Worm (Caenorhabditis elegans) whole organism, L3 larva: Measurements from ENCODE around the gene srx-82.

Source experiments
- R02D3.7 ChIP-seq: fragments of 150-350 bp; optimal IDR thresholded peaks from 2 replicates; lab custom pipeline; 2014; ENCODE audit warnings: missing biosample characterization, missing genetic modification characterization
- ZK546.5 ChIP-seq: sonication (generic microtip); optimal IDR thresholded peaks from 2 replicates; lab custom pipeline; 2017; ENCODE audit warnings: missing biosample characterization, missing genetic modification characterization
- aly-2 ChIP-seq: fragments of 150-350 bp; optimal IDR thresholded peaks from 2 replicates; lab custom pipeline; 2014; ENCODE audit warnings: missing biosample characterization, missing genetic modification characterization
- ceh-16 ChIP-seq: sonication (generic microtip); optimal IDR thresholded peaks from 2 replicates; lab custom pipeline; 2017; ENCODE audit warnings: missing biosample characterization, missing genetic modification characterization
- ceh-28 ChIP-seq: fragments of 150-350 bp; optimal IDR thresholded peaks from 2 replicates; lab custom pipeline; 2014; ENCODE audit warnings: missing biosample characterization, missing genetic modification reagents, missing genetic modification characterization
- ceh-9 ChIP-seq: sonication (generic microtip); optimal IDR thresholded peaks from 2 replicates; lab custom pipeline; 2018; ENCODE audit warnings: missing biosample characterization, missing genetic modification characterization
- egl-27 ChIP-seq: sonication (generic microtip); optimal IDR thresholded peaks from 4 replicates; lab custom pipeline; 2017; ENCODE audit warnings: missing biosample characterization, missing genetic modification reagents, missing genetic modification characterization
- egl-5 ChIP-seq: fragments of 150-350 bp; optimal IDR thresholded peaks from 2 replicates; lab custom pipeline; 2017; ENCODE audit warnings: missing biosample characterization, missing genetic modification reagents, missing genetic modification characterization, inconsistent platforms
- elt-1 ChIP-seq: fragments of 150-350 bp; optimal IDR thresholded peaks from 2 replicates; lab custom pipeline; 2014; ENCODE audit warnings: missing biosample characterization, missing genetic modification characterization
- elt-2 ChIP-seq: sonication (generic microtip); optimal IDR thresholded peaks from 2 replicates; lab custom pipeline; 2016; ENCODE audit warnings: missing genetic modification reagents, mild to moderate bottlenecking, missing genetic modification characterization, missing compliant biosample characterization
- elt-3 ChIP-seq, 3 experiments: fragments of 150-350 bp in 1 of 3; sonication (generic microtip) in 2 of 3; optimal IDR thresholded peaks; 2 replicates in 2 of 3; 4 replicates in 1 of 3; lab custom pipeline; 2014 to 2017; ENCODE audit warnings: missing biosample characterization in 3 of 3, missing genetic modification characterization in 3 of 3
- eor-1 ChIP-seq, 2 experiments: fragments of 150-350 bp; optimal IDR thresholded peaks; 2 replicates each; lab custom pipeline; 2014 to 2018; ENCODE audit warnings: missing biosample characterization in 2 of 2, missing genetic modification characterization in 2 of 2
- fkh-10 ChIP-seq: sonication (generic microtip); optimal IDR thresholded peaks from 2 replicates; lab custom pipeline; 2017; ENCODE audit warnings: missing biosample characterization, missing genetic modification reagents, missing genetic modification characterization
- fkh-2 ChIP-seq: fragments of 150-350 bp; optimal IDR thresholded peaks from 2 replicates; lab custom pipeline; 2014; ENCODE audit warnings: missing biosample characterization, missing genetic modification reagents, missing genetic modification characterization
- hmg-11 ChIP-seq: sonication (generic microtip); optimal IDR thresholded peaks from 2 replicates; lab custom pipeline; 2016; ENCODE audit warnings: missing genetic modification characterization, missing compliant biosample characterization
- jun-1 ChIP-seq: fragments of 150-350 bp; optimal IDR thresholded peaks from 2 replicates; lab custom pipeline; 2014; ENCODE audit warnings: missing biosample characterization, missing genetic modification reagents, missing genetic modification characterization
- lin-15B ChIP-seq: fragments of 150-350 bp; optimal IDR thresholded peaks from 2 replicates; lab custom pipeline; 2014; ENCODE audit warnings: missing biosample characterization, missing genetic modification characterization
- lsy-12 ChIP-seq: sonication (generic microtip); optimal IDR thresholded peaks from 2 replicates; lab custom pipeline; 2016; ENCODE audit warnings: mild to moderate bottlenecking, missing genetic modification characterization, missing compliant biosample characterization
- mml-1 ChIP-seq: fragments of 150-350 bp; sonication (generic microtip); optimal IDR thresholded peaks from 3 replicates; lab custom pipeline; 2014; ENCODE audit warnings: missing biosample characterization, missing genetic modification characterization
- nfya-1 ChIP-seq: sonication (generic microtip); optimal IDR thresholded peaks from 2 replicates; lab custom pipeline; 2017; ENCODE audit warnings: missing genetic modification characterization, mild to moderate bottlenecking, missing compliant biosample characterization, antibody characterized with exemption, moderate library complexity; ENCODE audit not compliant: insufficient read depth
- nhr-23 ChIP-seq: fragments of 150-350 bp; optimal IDR thresholded peaks from 2 replicates; lab custom pipeline; 2014; ENCODE audit warnings: missing biosample characterization, missing genetic modification reagents, missing genetic modification characterization
- nhr-237 ChIP-seq: fragments of 150-350 bp; optimal IDR thresholded peaks from 2 replicates; lab custom pipeline; 2014; ENCODE audit warnings: missing biosample characterization, missing genetic modification characterization
- nhr-25 ChIP-seq: sonication (generic microtip); optimal IDR thresholded peaks from 2 replicates; lab custom pipeline; 2017; ENCODE audit warnings: missing biosample characterization, missing genetic modification characterization
- nhr-28 ChIP-seq: fragments of 150-350 bp; optimal IDR thresholded peaks from 2 replicates; lab custom pipeline; 2014; ENCODE audit warnings: missing biosample characterization, missing genetic modification characterization
- nhr-43 ChIP-seq: sonication (generic microtip); optimal IDR thresholded peaks from 2 replicates; lab custom pipeline; 2016; ENCODE audit warnings: mild to moderate bottlenecking, missing genetic modification characterization, missing compliant biosample characterization; ENCODE audit not compliant: poor library complexity, severe bottlenecking
- nhr-67 ChIP-seq: fragments of 150-350 bp; optimal IDR thresholded peaks from 2 replicates; lab custom pipeline; 2014; ENCODE audit warnings: missing biosample characterization, missing genetic modification characterization
- nhr-76 ChIP-seq: fragments of 150-350 bp; sonication (generic microtip); optimal IDR thresholded peaks from 5 replicates; lab custom pipeline; 2014; ENCODE audit warnings: missing biosample characterization, missing genetic modification characterization
- nhr-77 ChIP-seq: fragments of 150-350 bp; optimal IDR thresholded peaks from 2 replicates; lab custom pipeline; 2014; ENCODE audit warnings: missing biosample characterization, missing genetic modification characterization
- pha-4 ChIP-seq: fragments of 150-350 bp; optimal IDR thresholded peaks from 2 replicates; lab custom pipeline; 2014; ENCODE audit warnings: missing biosample characterization, missing genetic modification reagents, missing genetic modification characterization
- pqm-1 ChIP-seq: fragments of 150-350 bp; optimal IDR thresholded peaks from 2 replicates; lab custom pipeline; 2017; ENCODE audit warnings: missing biosample characterization, missing genetic modification characterization, inconsistent platforms
- skn-1 ChIP-seq: fragments of 150-350 bp; optimal IDR thresholded peaks from 2 replicates; lab custom pipeline; 2014; ENCODE audit warnings: missing biosample characterization, missing genetic modification characterization
- snpc-4 ChIP-seq: fragments of 150-350 bp; optimal IDR thresholded peaks from 2 replicates; lab custom pipeline; 2014; ENCODE audit warnings: missing biosample characterization, missing genetic modification characterization
- tbx-2 ChIP-seq: sonication (generic microtip); optimal IDR thresholded peaks from 2 replicates; lab custom pipeline; 2016; ENCODE audit warnings: mild to moderate bottlenecking, missing genetic modification characterization, missing compliant biosample characterization
- unc-39 ChIP-seq: sonication (generic microtip); optimal IDR thresholded peaks from 4 replicates; lab custom pipeline; 2017; ENCODE audit warnings: missing biosample characterization, missing genetic modification characterization
- ztf-11 ChIP-seq: fragments of 150-350 bp; optimal IDR thresholded peaks from 2 replicates; lab custom pipeline; 2014; ENCODE audit warnings: missing biosample characterization, missing genetic modification characterization

The srx-82 gene

DNA sequence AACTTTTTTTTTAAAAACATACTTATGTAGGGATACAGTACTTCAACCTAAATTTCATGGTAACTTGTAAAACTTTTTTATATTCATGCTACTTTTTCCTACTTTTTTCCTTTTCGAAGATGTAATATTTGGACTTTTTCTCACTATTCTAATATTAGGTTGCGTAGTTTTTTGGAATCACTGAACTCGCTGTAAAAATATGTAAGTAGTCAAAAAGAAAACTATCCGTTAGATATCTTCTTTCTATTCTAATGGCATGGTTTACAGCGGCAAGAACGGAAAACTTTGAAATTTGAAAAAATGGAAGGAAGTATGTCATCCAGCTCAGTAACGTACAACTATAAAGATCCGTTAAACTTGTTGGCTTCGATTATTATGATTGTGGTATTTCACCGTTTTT, at the start of gene srx-82:
Gene srx-82, plus strand, starts transcription at position 301 of the 400 bp plus-strand sequence.
- TF ChIP-seq tbx-2: no peak
- no peak for TF ChIP-seq ceh-9 (tag; lab: Kevin White, UChicago)
- no peak for TF ChIP-seq nhr-67 (tag; lab: Kevin White, UChicago)
- no peak for TF ChIP-seq ZK546.5 (tag; lab: Kevin White, UChicago)
- no peak for TF ChIP-seq unc-39 (tag; lab: Kevin White, UChicago)
- TF ChIP-seq nhr-76 (tag; lab: Kevin White, UChicago): no peak
- no peak for TF ChIP-seq hmg-11 (tag; lab: Kevin White, UChicago)
- no peak for TF ChIP-seq lsy-12 (tag; lab: Kevin White, UChicago)
- no peak for TF ChIP-seq elt-2 (tag; lab: Kevin White, UChicago)
- TF ChIP-seq ceh-16: no peak
- no peak for TF ChIP-seq eor-1 (tag; optimal IDR thresholded peaks at IDR 0.05; lab: Kevin White, UChicago)
- TF ChIP-seq ztf-11 (tag; lab: Kevin White, UChicago): no peak
- TF ChIP-seq lin-15B (tag; lab: Kevin White, UChicago): no peak
- TF ChIP-seq, all 47 proteins: peak for 0

DNA sequence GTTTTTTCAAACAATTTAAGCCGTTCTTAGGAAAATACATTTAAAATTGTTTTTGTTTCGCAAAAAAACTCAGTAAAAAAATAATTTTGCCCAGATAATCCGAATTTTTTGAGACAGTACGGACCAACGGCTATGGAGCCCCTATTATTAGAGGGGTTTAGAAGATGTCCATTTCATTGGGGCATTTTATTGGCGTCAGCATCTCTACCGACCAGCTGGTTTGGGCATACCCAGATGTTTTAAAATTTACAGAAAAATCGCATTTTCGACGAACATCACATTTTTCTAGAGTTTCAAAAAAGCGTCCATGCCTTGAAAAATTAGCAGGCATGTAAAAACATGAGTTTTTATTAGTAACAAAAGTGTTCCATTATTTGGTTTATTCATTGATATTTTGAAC, 48.2 kb upstream of the srx-82 start:
- TF ChIP-seq R02D3.7: no peak
- TF ChIP-seq lin-15B (tag; lab: Kevin White, UChicago): no peak
- TF ChIP-seq pha-4 (tag; lab: Kevin White, UChicago): no peak
- no peak for TF ChIP-seq tbx-2
- TF ChIP-seq elt-1 (tag; lab: Kevin White, UChicago): no peak
- TF ChIP-seq skn-1 (tag; lab: Kevin White, UChicago): no peak
- no peak for TF ChIP-seq elt-2 (tag; lab: Kevin White, UChicago)
- TF ChIP-seq nhr-237 (tag; lab: Kevin White, UChicago): no peak
- no peak for TF ChIP-seq unc-39 (tag; lab: Kevin White, UChicago)
- TF ChIP-seq elt-3 (tag; optimal IDR thresholded peaks at IDR 0.05; lab: Kevin White, UChicago): no peak
- TF ChIP-seq egl-5 (tag; lab: Kevin White, UChicago): no peak
- TF ChIP-seq jun-1 (tag; lab: Kevin White, UChicago): no peak
- TF ChIP-seq snpc-4: no peak
- no peak for TF ChIP-seq nhr-43
- TF ChIP-seq aly-2 (tag; lab: Kevin White, UChicago): no peak
- TF ChIP-seq nhr-76 (tag; lab: Kevin White, UChicago): no peak
- no peak for TF ChIP-seq ceh-28 (tag; lab: Kevin White, UChicago)
- no peak for TF ChIP-seq nhr-77 (tag; lab: Kevin White, UChicago)
- TF ChIP-seq nfya-1: no peak
- TF ChIP-seq, all 47 proteins: peak for 0

DNA sequence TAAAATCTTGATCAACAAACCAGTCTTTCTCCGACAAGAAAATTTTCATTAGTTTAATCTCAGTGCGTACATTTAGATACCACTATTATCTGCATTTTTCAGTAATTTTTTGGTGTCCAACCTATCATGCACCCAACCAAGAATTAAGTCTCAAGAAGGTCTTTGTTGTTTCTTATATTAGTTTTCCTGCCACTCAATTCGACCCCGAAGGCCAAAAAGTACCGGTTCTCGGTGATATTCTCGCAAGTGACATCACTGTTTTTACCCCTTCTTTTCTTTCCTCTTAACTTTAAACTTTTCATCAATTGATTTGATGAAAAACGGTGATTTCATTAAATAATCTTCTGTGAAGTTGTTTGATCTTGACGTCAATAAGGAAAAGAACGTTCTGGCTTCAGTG, 46.0 kb upstream of the srx-82 start, which contains the start of gene F38B7.2:
Gene F38B7.2, plus strand, starts transcription at position 400 of the 400 bp plus-strand sequence.
- TF ChIP-seq aly-2 (tag; lab: Kevin White, UChicago): no peak
- TF ChIP-seq mml-1 (tag; lab: Kevin White, UChicago): no peak
- TF ChIP-seq elt-1 (tag; lab: Kevin White, UChicago): peak; percentile 29
- peak; percentile 76 for TF ChIP-seq nhr-25 (tag; lab: Kevin White, UChicago)
- no peak for TF ChIP-seq lsy-12 (tag; lab: Kevin White, UChicago)
- TF ChIP-seq nfya-1: peak; percentile 11
- peak; percentile 68 for TF ChIP-seq nhr-43
- TF ChIP-seq nhr-23: peak; percentile 72
- TF ChIP-seq egl-27 (tag; lab: Kevin White, UChicago): peak; percentile 28
- TF ChIP-seq pqm-1 (tag; lab: Kevin White, UChicago): no peak

DNA sequence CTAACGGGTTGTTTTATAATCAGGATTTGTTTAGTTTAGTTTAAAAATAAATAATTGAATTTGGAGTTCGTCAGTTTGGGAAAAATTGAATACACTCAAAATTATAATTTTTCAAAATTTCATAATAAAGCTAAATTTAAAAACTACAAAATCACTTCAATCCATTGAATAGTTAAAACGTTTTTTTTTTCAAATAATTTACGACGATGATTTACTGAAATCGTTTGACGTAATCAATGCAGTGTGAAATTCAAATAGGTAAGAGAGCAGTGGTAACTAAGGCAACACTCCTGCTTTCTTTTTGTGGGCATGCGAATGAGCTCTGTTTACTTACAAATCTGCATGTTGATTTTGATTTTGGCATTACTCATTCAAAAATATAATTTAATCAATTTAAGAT, 44.3 kb upstream of the srx-82 start, which contains the start of gene F38B7.10:
Gene F38B7.10, plus strand, starts transcription at position 301 of the 400 bp plus-strand sequence.
- TF ChIP-seq nhr-25 (tag; lab: Kevin White, UChicago) (no peak), fkh-10 (no peak), unc-39 (tag; lab: Kevin White, UChicago) (no peak), skn-1 (tag; lab: Kevin White, UChicago) (no peak), eor-1 (tag; optimal IDR thresholded peaks at IDR 0.05; lab: Kevin White, UChicago) (no peak), nhr-67 (tag; lab: Kevin White, UChicago) (no peak), pqm-1 (tag; lab: Kevin White, UChicago) (no peak), ceh-28 (tag; lab: Kevin White, UChicago) (no peak), ceh-16 (no peak), nhr-28 (no peak), ZK546.5 (tag; lab: Kevin White, UChicago) (no peak), fkh-2 (tag; lab: Kevin White, UChicago) (no peak), aly-2 (tag; lab: Kevin White, UChicago) (no peak)
